ENCODE assay signal across 5 worm cellular contexts in the genomic region with DNA sequence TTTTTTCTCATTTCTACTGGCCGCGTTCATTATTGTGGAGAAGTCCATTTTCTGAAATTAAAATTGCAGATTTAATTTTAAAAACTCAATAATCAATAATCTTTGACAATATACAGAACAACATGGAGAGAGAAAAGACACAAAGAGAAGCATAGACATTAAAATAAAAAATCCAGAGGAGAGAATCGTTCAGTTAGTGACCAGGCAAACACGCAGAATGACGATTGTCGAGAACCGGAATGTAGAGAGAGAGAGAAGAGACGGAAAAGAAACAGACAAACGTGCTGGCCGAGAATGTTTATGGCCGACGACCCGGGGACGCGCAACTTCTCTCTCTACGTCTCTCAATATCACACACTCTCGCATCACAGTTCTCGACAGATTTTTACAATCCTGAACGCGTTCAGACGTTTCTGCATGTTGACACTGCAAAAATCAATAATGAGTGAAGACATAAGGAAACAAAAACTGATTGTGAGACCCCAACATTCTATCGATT.
A peak's percentile ranks its signal among the peaks of the same experiment; 100 is the strongest.
TF ChIP-seq lines count a peak whose summit lies in the region.

A gene (minus strand): TSS at position 51 of the 499 bp plus-strand sequence.
A gene (plus strand): TSS at position 348 of the 499 bp plus-strand sequence.

TF ChIP-seq in whole organism, L1 larva, 84 proteins besides CTCF, POLR2A, EP300 and RAD21 (continued from another document and continues in another):
- TF ChIP-seq unc-62 (GFP tag; optimal IDR thresholded peaks at IDR 0.05; lab: Kevin White, UChicago) = no peak
- no peak for TF ChIP-seq nhr-71 (tag; optimal IDR thresholded peaks at IDR 0.05; lab: Kevin White, UChicago)
- no peak for TF ChIP-seq pax-3 (tag; optimal IDR thresholded peaks at IDR 0.05; lab: Kevin White, UChicago)
- no peak for TF ChIP-seq lin-13 (GFP tag; optimal IDR thresholded peaks at IDR 0.05; lab: Kevin White, UChicago)
- TF ChIP-seq lir-3 (tag; optimal IDR thresholded peaks at IDR 0.05; lab: Kevin White, UChicago; ENCODE audit: poor library complexity) = no peak
- no peak for TF ChIP-seq mdl-1 (tag; optimal IDR thresholded peaks at IDR 0.05; lab: Kevin White, UChicago)
- TF ChIP-seq ceh-90 (tag; optimal IDR thresholded peaks at IDR 0.05; lab: Kevin White, UChicago) = no peak
- peak; percentile 28 for TF ChIP-seq skn-1 (tag; optimal IDR thresholded peaks at IDR 0.05; lab: Kevin White, UChicago)
- no peak for TF ChIP-seq lin-39 (tag; optimal IDR thresholded peaks at IDR 0.05; lab: Kevin White, UChicago)
- peak; percentile 55 for TF ChIP-seq jun-1 (tag; optimal IDR thresholded peaks at IDR 0.05; lab: Kevin White, UChicago)
- no peak for TF ChIP-seq tlp-1 (tag; optimal IDR thresholded peaks at IDR 0.05; lab: Kevin White, UChicago)
- TF ChIP-seq dpl-1 (GFP tag; optimal IDR thresholded peaks at IDR 0.05; lab: Kevin White, UChicago) = peak in 2 of 3 experiments; percentile 38 to 40
- TF ChIP-seq C04F5.9 (tag; optimal IDR thresholded peaks at IDR 0.05; lab: Kevin White, UChicago) = no peak
- TF ChIP-seq isw-1 (GFP tag; IDR thresholded peaks at IDR 0.05; lab: Robert Waterston, UW) = peak; percentile 13
- TF ChIP-seq lin-35 (GFP tag; optimal IDR thresholded peaks at IDR 0.05; lab: Kevin White, UChicago) = peak in 1 of 2 experiments; percentile 41
- no peak for TF ChIP-seq ceh-8 (GFP tag; optimal IDR thresholded peaks at IDR 0.05; lab: Kevin White, UChicago)
- TF ChIP-seq lsy-2 (tag; optimal IDR thresholded peaks at IDR 0.05; lab: Kevin White, UChicago) = no peak
- TF ChIP-seq grh-1 (GFP tag; IDR thresholded peaks at IDR 0.05; lab: Robert Waterston, UW) = peak; percentile 15; the same call in 1 of the 2 replicates
- peak; percentile 76 for TF ChIP-seq rnt-1 (tag; optimal IDR thresholded peaks at IDR 0.05; lab: Kevin White, UChicago)
- peak; percentile 22 for TF ChIP-seq C16A3.4 (tag; optimal IDR thresholded peaks at IDR 0.05; lab: Kevin White, UChicago)
- TF ChIP-seq egl-27 (tag; optimal IDR thresholded peaks at IDR 0.05; lab: Kevin White, UChicago) = no peak
- TF ChIP-seq swsn-7 (tag; optimal IDR thresholded peaks at IDR 0.05; lab: Kevin White, UChicago) = peak; percentile 12
- no peak for TF ChIP-seq vab-15 (tag; optimal IDR thresholded peaks at IDR 0.05; lab: Kevin White, UChicago)
- peak in 2 of 3 experiments; percentile 1 to 34 for TF ChIP-seq ceh-82 (tag; optimal IDR thresholded peaks at IDR 0.05; lab: Kevin White, UChicago)
- TF ChIP-seq nhr-20 (tag; optimal IDR thresholded peaks at IDR 0.05; lab: Kevin White, UChicago) = peak; percentile 15

TF ChIP-seq in whole organism, L3 larva, 47 proteins besides CTCF, POLR2A, EP300 and RAD21 (continued from another document):
- no peak for TF ChIP-seq nhr-67 (tag; optimal IDR thresholded peaks at IDR 0.05; lab: Kevin White, UChicago)
- TF ChIP-seq elt-2 (tag; optimal IDR thresholded peaks at IDR 0.05; lab: Kevin White, UChicago) = peak; percentile 30
- TF ChIP-seq nhr-76 (tag; optimal IDR thresholded peaks at IDR 0.05; lab: Kevin White, UChicago) = no peak
- peak; percentile 39 for TF ChIP-seq hmg-11 (tag; optimal IDR thresholded peaks at IDR 0.05; lab: Kevin White, UChicago)
- peak; percentile 44 for TF ChIP-seq R02D3.7 (tag; optimal IDR thresholded peaks at IDR 0.05; lab: Kevin White, UChicago)
- TF ChIP-seq zag-1 (tag; optimal IDR thresholded peaks at IDR 0.05; lab: Kevin White, UChicago) = no peak

TF ChIP-seq in whole organism, L4 larva, 104 proteins besides CTCF, POLR2A, EP300 and RAD21 (continued from another document):
- peak; percentile 24 for TF ChIP-seq nhr-48 (tag; optimal IDR thresholded peaks at IDR 0.05; lab: Kevin White, UChicago)
- TF ChIP-seq mxl-3 (GFP tag; optimal IDR thresholded peaks at IDR 0.05; lab: Kevin White, UChicago) = peak; percentile 78

TF ChIP-seq in whole organism, late embryonic, 69 proteins besides CTCF, POLR2A, EP300 and RAD21 (continued from another document):
- TF ChIP-seq rnt-1 (tag; optimal IDR thresholded peaks at IDR 0.05; lab: Kevin White, UChicago) = peak; percentile 40
- no peak for TF ChIP-seq zip-5 (tag; optimal IDR thresholded peaks at IDR 0.05; lab: Kevin White, UChicago)
- TF ChIP-seq tbx-2 (tag; optimal IDR thresholded peaks at IDR 0.05; lab: Kevin White, UChicago) = peak; percentile 40
- TF ChIP-seq pax-1 (tag; optimal IDR thresholded peaks at IDR 0.05; lab: Kevin White, UChicago) = no peak
- peak; percentile 40 for TF ChIP-seq lim-6 (tag; optimal IDR thresholded peaks at IDR 0.05; lab: Kevin White, UChicago)
- no peak for TF ChIP-seq T23F11.4 (GFP tag; optimal IDR thresholded peaks at IDR 0.05; lab: Kevin White, UChicago)
- no peak for TF ChIP-seq fkh-6 (tag; optimal IDR thresholded peaks at IDR 0.05; lab: Kevin White, UChicago)
- no peak for TF ChIP-seq nhr-232 (tag; optimal IDR thresholded peaks at IDR 0.05; lab: Kevin White, UChicago)
- peak; percentile 58 for TF ChIP-seq C08G9.2 (tag; optimal IDR thresholded peaks at IDR 0.05; lab: Kevin White, UChicago)
- no peak for TF ChIP-seq syd-9 (tag; optimal IDR thresholded peaks at IDR 0.05; lab: Kevin White, UChicago)
- no peak for TF ChIP-seq pqm-1 (tag; optimal IDR thresholded peaks at IDR 0.05; lab: Kevin White, UChicago)
- TF ChIP-seq pag-3 (tag; optimal IDR thresholded peaks at IDR 0.05; lab: Kevin White, UChicago; ENCODE audit: borderline replicate concordance) = no peak
- TF ChIP-seq unc-55 (GFP tag; optimal IDR thresholded peaks at IDR 0.05; lab: Kevin White, UChicago) = no peak
- no peak for TF ChIP-seq hlh-6 (tag; optimal IDR thresholded peaks at IDR 0.05; lab: Kevin White, UChicago)
- no peak for TF ChIP-seq fax-1 (tag; optimal IDR thresholded peaks at IDR 0.05; lab: Kevin White, UChicago)
- no peak for TF ChIP-seq hlh-8 (tag; optimal IDR thresholded peaks at IDR 0.05; lab: Kevin White, UChicago)
- TF ChIP-seq tbx-7 (tag; optimal IDR thresholded peaks at IDR 0.05; lab: Kevin White, UChicago) = no peak
- TF ChIP-seq hlh-15 (tag; optimal IDR thresholded peaks at IDR 0.05; lab: Kevin White, UChicago) = no peak
- no peak for TF ChIP-seq ceh-9 (tag; optimal IDR thresholded peaks at IDR 0.05; lab: Kevin White, UChicago)
- no peak for TF ChIP-seq odd-2 (tag; optimal IDR thresholded peaks at IDR 0.05; lab: Kevin White, UChicago)
- no peak for TF ChIP-seq ceh-19 (GFP tag; optimal IDR thresholded peaks at IDR 0.05; lab: Kevin White, UChicago)
- no peak for TF ChIP-seq nhr-11 (tag; optimal IDR thresholded peaks at IDR 0.05; lab: Kevin White, UChicago)
- TF ChIP-seq ceh-2 (tag; optimal IDR thresholded peaks at IDR 0.05; lab: Kevin White, UChicago) = peak; percentile 42
- TF ChIP-seq unc-3 (GFP tag; conservative IDR thresholded peaks at IDR 0.05; lab: Robert Waterston, UW) = no peak
- TF ChIP-seq unc-3 (tag; optimal IDR thresholded peaks at IDR 0.05; lab: Kevin White, UChicago) = no peak
- TF ChIP-seq ttx-3 (tag; optimal IDR thresholded peaks at IDR 0.05; lab: Kevin White, UChicago) = no peak
- TF ChIP-seq ets-4 (tag; optimal IDR thresholded peaks at IDR 0.05; lab: Kevin White, UChicago) = peak; percentile 62

TF ChIP-seq in whole organism, young adult, 124 proteins besides CTCF, POLR2A, EP300 and RAD21 (continued from another document and continues in another):
- no peak for TF ChIP-seq Y53G8AR.9 (GFP tag; conservative IDR thresholded peaks at IDR 0.05; lab: Robert Waterston, UW)
- TF ChIP-seq Y56A3A.18 (GFP tag; IDR thresholded peaks at IDR 0.05; lab: Robert Waterston, UW) = no peak
- TF ChIP-seq ztf-26 (tag; optimal IDR thresholded peaks at IDR 0.05; lab: Kevin White, UChicago) = no peak
- TF ChIP-seq attf-5 (GFP tag; optimal IDR thresholded peaks at IDR 0.05; lab: Kevin White, UChicago) = no peak
- peak; percentile 36; the same call in 1 of the 2 replicates for TF ChIP-seq lir-1 (GFP tag; conservative IDR thresholded peaks at IDR 0.05; lab: Robert Waterston, UW)
- TF ChIP-seq ztf-6 (GFP tag; IDR thresholded peaks at IDR 0.05; lab: Robert Waterston, UW) = 0 out of 2 replicates have a peak, but pooled peaks have one; percentile 55
- peak; percentile 35 for TF ChIP-seq snpc-1.1 (tag; optimal IDR thresholded peaks at IDR 0.05; lab: Kevin White, UChicago; ENCODE audit: insufficient read depth)
- TF ChIP-seq ceh-91 (GFP tag; IDR thresholded peaks at IDR 0.05; lab: Robert Waterston, UW) = no peak; the same call in 1 of the 2 replicates
- TF ChIP-seq akir-1 (GFP tag; optimal IDR thresholded peaks at IDR 0.05; lab: Kevin White, UChicago) = no peak
- no peak for TF ChIP-seq lin-35 (GFP tag; optimal IDR thresholded peaks at IDR 0.05; lab: Kevin White, UChicago)
- TF ChIP-seq unc-62 (GFP tag; optimal IDR thresholded peaks at IDR 0.05; lab: Kevin White, UChicago) = no peak
- TF ChIP-seq F49E8.2 (tag; optimal IDR thresholded peaks at IDR 0.05; lab: Kevin White, UChicago; ENCODE audit: insufficient read depth) = no peak
- no peak for TF ChIP-seq him-1 (tag; optimal IDR thresholded peaks at IDR 0.05; lab: Kevin White, UChicago)
- no peak for TF ChIP-seq dpff-1 (tag; optimal IDR thresholded peaks at IDR 0.05; lab: Kevin White, UChicago)
- TF ChIP-seq sdz-38 (tag; optimal IDR thresholded peaks at IDR 0.05; lab: Kevin White, UChicago) = no peak
- no peak for TF ChIP-seq pha-4 (tag; optimal IDR thresholded peaks at IDR 0.05; lab: Kevin White, UChicago)
- TF ChIP-seq hrde-1 (tag; optimal IDR thresholded peaks at IDR 0.05; lab: Kevin White, UChicago; ENCODE audit: borderline replicate concordance) = no peak
- no peak for TF ChIP-seq F55B11.4 (tag; optimal IDR thresholded peaks at IDR 0.05; lab: Kevin White, UChicago; ENCODE audit: borderline replicate concordance, insufficient read depth)
- 0 out of 2 replicates have a peak, but pooled peaks have one; percentile 15 for TF ChIP-seq let-526 (GFP tag; IDR thresholded peaks at IDR 0.05; lab: Robert Waterston, UW)
- TF ChIP-seq pbrm-1 (GFP tag; IDR thresholded peaks at IDR 0.05; lab: Robert Waterston, UW) = peak; percentile 85
- TF ChIP-seq sea-2 (GFP tag; IDR thresholded peaks at IDR 0.05; lab: Robert Waterston, UW) = no peak
- TF ChIP-seq unc-130 (GFP tag; optimal IDR thresholded peaks at IDR 0.05; lab: Kevin White, UChicago) = peak; percentile 71
- TF ChIP-seq Y79H2A.3 (GFP tag; conservative IDR thresholded peaks at IDR 0.05; lab: Robert Waterston, UW) = no peak
- no peak for TF ChIP-seq mcd-1 (GFP tag; IDR thresholded peaks at IDR 0.05; lab: Robert Waterston, UW)
- TF ChIP-seq nfyb-1 (GFP tag; IDR thresholded peaks at IDR 0.05; lab: Robert Waterston, UW) = no peak
- TF ChIP-seq hmg-20 (GFP tag; IDR thresholded peaks at IDR 0.05; lab: Robert Waterston, UW) = no peak
- no peak for TF ChIP-seq rec-8 (tag; optimal IDR thresholded peaks at IDR 0.05; lab: Kevin White, UChicago)
- no peak for TF ChIP-seq lsy-27 (tag; optimal IDR thresholded peaks at IDR 0.05; lab: Kevin White, UChicago; ENCODE audit: borderline replicate concordance, insufficient read depth)
- no peak for TF ChIP-seq T26A5.8 (tag; optimal IDR thresholded peaks at IDR 0.05; lab: Kevin White, UChicago)
- no peak for TF ChIP-seq repo-1 (tag; optimal IDR thresholded peaks at IDR 0.05; lab: Kevin White, UChicago)
- peak; percentile 68 for TF ChIP-seq snpc-4 (GFP tag; optimal IDR thresholded peaks at IDR 0.05; lab: Kevin White, UChicago)
- TF ChIP-seq snpc-4 (tag; optimal IDR thresholded peaks at IDR 0.05; lab: Kevin White, UChicago) = peak in 3 of 4 experiments; percentile 75 to 86 (median 85)
- TF ChIP-seq F22D6.2 (tag; optimal IDR thresholded peaks at IDR 0.05; lab: Kevin White, UChicago) = no peak
- TF ChIP-seq tbp1 (GFP tag; optimal IDR thresholded peaks at IDR 0.05; lab: Kevin White, UChicago) = no peak
- TF ChIP-seq B0336.3 (GFP tag; IDR thresholded peaks at IDR 0.05; lab: Robert Waterston, UW) = no peak
- TF ChIP-seq lin-54 (GFP tag; optimal IDR thresholded peaks at IDR 0.05; lab: Kevin White, UChicago) = no peak
- no peak for TF ChIP-seq Y53F4B.3 (GFP tag; IDR thresholded peaks at IDR 0.05; lab: Robert Waterston, UW)
- no peak for TF ChIP-seq B0261.1 (tag; optimal IDR thresholded peaks at IDR 0.05; lab: Kevin White, UChicago)
- TF ChIP-seq F39B2.1 (GFP tag; IDR thresholded peaks at IDR 0.05; lab: Robert Waterston, UW) = no peak
- TF ChIP-seq hlh-12 (tag; optimal IDR thresholded peaks at IDR 0.05; lab: Kevin White, UChicago) = no peak
- TF ChIP-seq athp-1 (tag; optimal IDR thresholded peaks at IDR 0.05; lab: Kevin White, UChicago) = peak; percentile 18
- no peak for TF ChIP-seq bed-1 (GFP tag; IDR thresholded peaks at IDR 0.05; lab: Robert Waterston, UW)
- TF ChIP-seq ztf-18 (tag; optimal IDR thresholded peaks at IDR 0.05; lab: Kevin White, UChicago) = no peak
- 0 out of 2 replicates have a peak, but pooled peaks have one; percentile 35 for TF ChIP-seq attf-6 (GFP tag; IDR thresholded peaks at IDR 0.05; lab: Robert Waterston, UW)
- TF ChIP-seq let-607 (tag; optimal IDR thresholded peaks at IDR 0.05; lab: Kevin White, UChicago) = no peak
- TF ChIP-seq ceh-79 (tag; optimal IDR thresholded peaks at IDR 0.05; lab: Kevin White, UChicago) = no peak
- TF ChIP-seq ccch-3 (GFP tag; optimal IDR thresholded peaks at IDR 0.05; lab: Kevin White, UChicago) = no peak
- no peak for TF ChIP-seq madf-6 (GFP tag; IDR thresholded peaks at IDR 0.05; lab: Robert Waterston, UW)
- no peak for TF ChIP-seq mxl-1 (tag; optimal IDR thresholded peaks at IDR 0.05; lab: Kevin White, UChicago)
- TF ChIP-seq cebp-1 (GFP tag; IDR thresholded peaks at IDR 0.05; lab: Robert Waterston, UW) = no peak
- TF ChIP-seq cebp-1 (tag; optimal IDR thresholded peaks at IDR 0.05; lab: Kevin White, UChicago) = no peak
- peak; percentile 65; the same call in 1 of the 2 replicates for TF ChIP-seq C17E4.6 (GFP tag; IDR thresholded peaks at IDR 0.05; lab: Robert Waterston, UW)
- no peak for TF ChIP-seq chd-7 (tag; optimal IDR thresholded peaks at IDR 0.05; lab: Kevin White, UChicago)
- no peak for TF ChIP-seq ztf-22 (GFP tag; optimal IDR thresholded peaks at IDR 0.05; lab: Kevin White, UChicago)
- TF ChIP-seq ceh-40 (GFP tag; IDR thresholded peaks at IDR 0.05; lab: Robert Waterston, UW) = no peak
- no peak for TF ChIP-seq T07F8.4 (tag; optimal IDR thresholded peaks at IDR 0.05; lab: Kevin White, UChicago)
- no peak for TF ChIP-seq nhr-90 (tag; optimal IDR thresholded peaks at IDR 0.05; lab: Kevin White, UChicago)
- no peak for TF ChIP-seq mes-4 (tag; optimal IDR thresholded peaks at IDR 0.05; lab: Kevin White, UChicago)
- TF ChIP-seq B0035.1 (tag; optimal IDR thresholded peaks at IDR 0.05; lab: Kevin White, UChicago) = no peak
- no peak for TF ChIP-seq hlh-26 (GFP tag; conservative IDR thresholded peaks at IDR 0.05; lab: Robert Waterston, UW)
- no peak for TF ChIP-seq gei-17 (GFP tag; optimal IDR thresholded peaks at IDR 0.05; lab: Kevin White, UChicago)
- no peak for TF ChIP-seq nhr-179 (tag; optimal IDR thresholded peaks at IDR 0.05; lab: Kevin White, UChicago)
- TF ChIP-seq egl-18 (GFP tag; IDR thresholded peaks at IDR 0.05; lab: Robert Waterston, UW) = no peak
- TF ChIP-seq ama-1 (optimal IDR thresholded peaks at IDR 0.05; lab: Kevin White, UChicago) = no peak
- no peak for TF ChIP-seq ama-1 (GFP tag; optimal IDR thresholded peaks at IDR 0.05; lab: Kevin White, UChicago)
- no peak for TF ChIP-seq lin-40 (tag; optimal IDR thresholded peaks at IDR 0.05; lab: Kevin White, UChicago)
- TF ChIP-seq zfh-2 (GFP tag; conservative IDR thresholded peaks at IDR 0.05; lab: Robert Waterston, UW) = no peak
- no peak for TF ChIP-seq aptf-3 (GFP tag; IDR thresholded peaks at IDR 0.05; lab: Robert Waterston, UW)
- no peak for TF ChIP-seq snpc-3.4 (tag; optimal IDR thresholded peaks at IDR 0.05; lab: Kevin White, UChicago)
- TF ChIP-seq dpl-1 (GFP tag; optimal IDR thresholded peaks at IDR 0.05; lab: Kevin White, UChicago) = no peak
- peak; percentile 79 for TF ChIP-seq hmg-1.2 (GFP tag; IDR thresholded peaks at IDR 0.05; lab: Robert Waterston, UW)
- TF ChIP-seq attf-3 (GFP tag; conservative IDR thresholded peaks at IDR 0.05; lab: Robert Waterston, UW) = peak; percentile 49; the same call in 1 of the 2 replicates
- TF ChIP-seq tlf-1 (GFP tag; optimal IDR thresholded peaks at IDR 0.05; lab: Kevin White, UChicago) = no peak
- no peak for TF ChIP-seq fkh-3 (tag; optimal IDR thresholded peaks at IDR 0.05; lab: Kevin White, UChicago)
